Worm (Caenorhabditis elegans): Measurements from ENCODE around the gene Y66A7A.9.

DNA sequence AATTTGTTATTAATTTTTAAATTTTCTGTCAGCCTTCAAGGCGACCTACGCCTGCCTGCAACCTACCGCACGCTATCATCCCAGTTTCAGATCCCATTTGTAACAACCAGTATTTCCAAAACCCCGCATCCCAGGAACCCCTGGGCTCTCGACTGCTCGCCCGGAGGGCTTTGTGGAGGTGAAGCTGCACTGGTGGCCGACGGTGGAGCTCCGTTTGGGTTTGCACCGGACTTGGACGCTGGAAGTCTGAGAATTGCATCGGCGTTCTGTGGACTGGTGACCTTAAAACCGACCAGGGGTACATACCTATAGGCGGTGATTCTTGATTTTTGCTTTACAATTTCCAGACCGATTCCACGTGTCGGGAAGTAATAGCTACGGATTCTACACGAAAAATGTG is 39.2 kb upstream of the Y66A7A.9 start:
- no peak for TF ChIP-seq lsy-2 (tag; optimal IDR thresholded peaks at IDR 0.05)
- TF ChIP-seq ces-1 (GFP tag; optimal IDR thresholded peaks at IDR 0.05): no peak
- TF ChIP-seq snpc-4 (tag; optimal IDR thresholded peaks at IDR 0.05): no peak
